Worm (Caenorhabditis elegans) whole organism, L4 larva: ENCODE data around the gene Y4C6A.4.

Experiments
- F10B5.3 ChIP-seq: sonication (generic microtip); optimal IDR thresholded peaks from 2 replicates; lab custom pipeline; 2016; ENCODE audit warnings: mild to moderate bottlenecking, missing genetic modification characterization, missing compliant biosample characterization
- arid-1 ChIP-seq: fragments of 200-800 bp; sonication (Bioruptor generic); conservative IDR thresholded peaks from 2 replicates; pipeline ENCODE4 v1.3.6; 2022; ENCODE audit warnings: missing genetic modification reagents, missing genetic modification characterization, missing compliant biosample characterization
- dpl-1 ChIP-seq: fragments of 150-350 bp; optimal IDR thresholded peaks from 2 replicates; lab custom pipeline; 2014; ENCODE audit warnings: missing biosample characterization, missing genetic modification reagents, missing genetic modification characterization
- fos-1 ChIP-seq: fragments of 150-350 bp; optimal IDR thresholded peaks from 2 replicates; lab custom pipeline; 2014; ENCODE audit warnings: missing biosample characterization, missing genetic modification characterization
- hlh-30 ChIP-seq: sonication (generic microtip); optimal IDR thresholded peaks from 2 replicates; lab custom pipeline; 2017; ENCODE audit warnings: antibody characterized with exemption, mild to moderate bottlenecking, missing genetic modification characterization, missing compliant biosample characterization; ENCODE audit not compliant: insufficient read depth
- lin-39 ChIP-seq: fragments of 150-350 bp; optimal IDR thresholded peaks from 2 replicates; lab custom pipeline; 2014; ENCODE audit warnings: missing biosample characterization, missing genetic modification reagents, missing genetic modification characterization
- madf-9 ChIP-seq: fragments of 200-800 bp; sonication (Bioruptor generic); conservative IDR thresholded peaks from 2 replicates; pipeline ENCODE4 v1.3.6; 2022; ENCODE audit warnings: missing genetic modification reagents, missing genetic modification characterization, missing compliant biosample characterization
- nhr-28 ChIP-seq: fragments of 150-350 bp; optimal IDR thresholded peaks from 2 replicates; lab custom pipeline; 2014; ENCODE audit warnings: missing biosample characterization, missing genetic modification characterization
- nhr-6 ChIP-seq: fragments of 150-350 bp; optimal IDR thresholded peaks from 2 replicates; lab custom pipeline; 2014; ENCODE audit warnings: missing biosample characterization, missing genetic modification characterization
- pha-4 ChIP-seq, 2 experiments: fragments of 150-350 bp in 1 of 2; fragments of 200-800 bp in 1 of 2; sonication (Bioruptor generic) in 1 of 2; IDR thresholded peaks in 1 of 2; optimal IDR thresholded peaks in 1 of 2; 2 replicates each; pipeline versions ENCODE4 v1.3.6 to Lab custom; 2014 to 2022; ENCODE audit warnings: missing genetic modification characterization in 2 of 2, missing genetic modification reagents in 2 of 2, missing biosample characterization in 1 of 2, missing compliant biosample characterization in 1 of 2
- pqm-1 ChIP-seq: sonication (generic microtip); optimal IDR thresholded peaks from 2 replicates; lab custom pipeline; 2017; ENCODE audit warnings: missing biosample characterization, missing genetic modification characterization
- skn-1 ChIP-seq: fragments of 150-350 bp; optimal IDR thresholded peaks from 2 replicates; lab custom pipeline; 2014; ENCODE audit warnings: missing biosample characterization, missing genetic modification characterization
- zag-1 ChIP-seq: fragments of 150-350 bp; optimal IDR thresholded peaks from 2 replicates; lab custom pipeline; 2014; ENCODE audit warnings: missing biosample characterization, missing genetic modification characterization

DNA sequence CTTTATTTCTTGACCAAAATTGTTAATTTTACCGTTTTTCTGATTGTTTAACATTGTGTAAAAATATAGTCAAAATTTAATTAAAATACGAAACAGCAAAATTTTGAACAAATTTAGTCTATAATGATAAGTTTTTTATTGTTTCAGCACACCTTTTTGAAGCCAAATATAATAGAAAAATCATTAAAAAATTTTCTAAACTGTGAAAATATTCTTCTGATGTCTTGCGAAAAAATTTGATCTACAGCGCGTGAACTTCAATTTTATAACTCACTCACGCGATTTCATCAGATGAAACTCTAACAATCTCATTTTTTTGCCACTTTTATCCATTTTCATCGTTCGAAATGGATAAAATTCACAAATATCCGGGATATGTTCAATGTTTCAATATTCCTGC, 26.5 kb downstream of the Y4C6A.4 start, which contains the start of gene T11F8.1:
- TF ChIP-seq arid-1 (GFP tag; lab: Robert Waterston, UW) (no peak), lin-39 (tag; lab: Kevin White, UChicago) (no peak), skn-1 (tag; lab: Kevin White, UChicago) (no peak), hlh-30 (tag; lab: Kevin White, UChicago) (no peak), zag-1 (tag; lab: Kevin White, UChicago) (no peak), pha-4 (GFP tag; IDR thresholded peaks at IDR 0.05; lab: Robert Waterston, UW) (no peak), pha-4 (tag; optimal IDR thresholded peaks at IDR 0.05; lab: Kevin White, UChicago) (no peak), nhr-28 (tag; lab: Kevin White, UChicago) (no peak), F10B5.3 (tag; lab: Kevin White, UChicago) (no peak), fos-1 (no peak), madf-9 (GFP tag; lab: Robert Waterston, UW) (no peak), dpl-1 (GFP tag; lab: Kevin White, UChicago) (no peak), pqm-1 (no peak), nhr-6 (tag; lab: Kevin White, UChicago) (no peak)
